Fruit fly (Drosophila melanogaster): ENCODE data around the gene RpL7-like.

The RpL7-like gene

dm6 chr2L:12063035-12063434 lies 6.9 kb downstream of the RpL7-like start, which contains the start of gene Rab3-GAP (continued):
- TF ChIP-seq Doc2 (GFP tag; IDR thresholded peaks at IDR 0.05) (no peak), tgo (GFP tag; IDR thresholded peaks at IDR 0.05) (peak; percentile 38; the same call in 1 of the 3 replicates), Rfx (GFP tag; IDR thresholded peaks at IDR 0.05) (peak; percentile 61), Antp (GFP tag; optimal IDR thresholded peaks at IDR 0.05) (peak; percentile 4), CG14860 (GFP tag; IDR thresholded peaks at IDR 0.05; ENCODE audit: partially characterized antibody) (0 out of 3 replicates have a peak, but pooled peaks have one; percentile 34), CoRest (tag; optimal IDR thresholded peaks at IDR 0.05) (peak; percentile 10), Hsf (GFP tag; optimal IDR thresholded peaks at IDR 0.05) (peak; percentile 28), cas (GFP tag; IDR thresholded peaks at IDR 0.05) (no peak), nmo (GFP tag; optimal IDR thresholded peaks at IDR 0.05) (peak; percentile 51), kah (GFP tag; optimal IDR thresholded peaks at IDR 0.05) (peak; percentile 63), Vsx1 (GFP tag; optimal IDR thresholded peaks at IDR 0.05) (no peak), salm (tag; optimal IDR thresholded peaks at IDR 0.05) (no peak), PHDP (tag; optimal IDR thresholded peaks at IDR 0.05) (peak; percentile 29), Ets97D (GFP tag; optimal IDR thresholded peaks at IDR 0.05) (peak; percentile 11), CG34224 (GFP tag; IDR thresholded peaks at IDR 0.05; ENCODE audit: partially characterized antibody) (peak; percentile 79), Bteb2 (GFP tag; optimal IDR thresholded peaks at IDR 0.05) (peak; percentile 27), CG17328 (GFP tag; IDR thresholded peaks at IDR 0.05) (no peak), Six4 (GFP tag; optimal IDR thresholded peaks at IDR 0.05) (peak; percentile 5), gsb (GFP tag; IDR thresholded peaks at IDR 0.05) (no peak), cato (GFP tag; optimal IDR thresholded peaks at IDR 0.05; ENCODE audit: borderline replicate concordance) (no peak), sug (tag; optimal IDR thresholded peaks at IDR 0.05) (no peak), Med (GFP tag) (peak; percentile 78), CG2712 (tag; optimal IDR thresholded peaks at IDR 0.05) (peak; percentile 64), CG13424 (tag; optimal IDR thresholded peaks at IDR 0.05) (peak; percentile 30), CG17359 (tag; optimal IDR thresholded peaks at IDR 0.05) (peak; percentile 25), sisA (GFP tag; IDR thresholded peaks at IDR 0.05) (no peak), stwl (tag; optimal IDR thresholded peaks at IDR 0.05) (peak; percentile 75), maf-S (GFP tag; optimal IDR thresholded peaks at IDR 0.05) (no peak), CG8290 (GFP tag; optimal IDR thresholded peaks at IDR 0.05) (peak; percentile 26), CG8290 (tag; optimal IDR thresholded peaks at IDR 0.05) (no peak), CG14441 (GFP tag; IDR thresholded peaks at IDR 0.05) (no peak), chn (GFP tag; optimal IDR thresholded peaks at IDR 0.05) (no peak)

- no peak for TF ChIP-seq yki (optimal IDR thresholded peaks at IDR 0.05)
- peak; percentile 12 for TF ChIP-seq Chrac-16 (GFP tag; optimal IDR thresholded peaks at IDR 0.05)
- no peak for TF ChIP-seq Dek (tag; optimal IDR thresholded peaks at IDR 0.05)
- TF ChIP-seq CG15601 (tag; optimal IDR thresholded peaks at IDR 0.05) = peak; percentile 58
- peak; percentile 24 for TF ChIP-seq Hr3 (GFP tag; optimal IDR thresholded peaks at IDR 0.05)
- peak; percentile 69 for TF ChIP-seq nmo (GFP tag; optimal IDR thresholded peaks at IDR 0.05)
- no peak for TF ChIP-seq prd (optimal IDR thresholded peaks at IDR 0.05)
- TF ChIP-seq prd (GFP tag; IDR thresholded peaks at IDR 0.05) = peak; percentile 76; the same call in 2 of the 3 replicates
- TF ChIP-seq cad (GFP tag; optimal IDR thresholded peaks at IDR 0.05) = peak; percentile 53
- TF ChIP-seq CG13424 (tag; optimal IDR thresholded peaks at IDR 0.05) = peak; percentile 44
- TF ChIP-seq Awh (GFP tag; IDR thresholded peaks at IDR 0.05) = no peak
- TF ChIP-seq CG12104 (GFP tag; optimal IDR thresholded peaks at IDR 0.05) = no peak
- peak; percentile 47 for TF ChIP-seq nerfin-1 (tag; optimal IDR thresholded peaks at IDR 0.05)
- TF ChIP-seq CG10979 (tag; optimal IDR thresholded peaks at IDR 0.05) = peak; percentile 82
- no peak for TF ChIP-seq Hey (tag; optimal IDR thresholded peaks at IDR 0.05)
- peak; percentile 30 for TF ChIP-seq CG17359 (tag; optimal IDR thresholded peaks at IDR 0.05)
- peak; percentile 62; the same call in 1 of the 2 replicates for TF ChIP-seq vvl (GFP tag; IDR thresholded peaks at IDR 0.05)
- TF ChIP-seq az2 (GFP tag; optimal IDR thresholded peaks at IDR 0.05) = peak; percentile 32
- TF ChIP-seq NC2α (GFP tag; optimal IDR thresholded peaks at IDR 0.05) = no peak
- no peak for TF ChIP-seq CG12744 (GFP tag; optimal IDR thresholded peaks at IDR 0.05)
- peak; percentile 71 for TF ChIP-seq CG14710 (tag; optimal IDR thresholded peaks at IDR 0.05)
- peak; percentile 71 for TF ChIP-seq CG17829 (tag; optimal IDR thresholded peaks at IDR 0.05)
- no peak for TF ChIP-seq dati (GFP tag; IDR thresholded peaks at IDR 0.05)
Measured at dm6 chr2L:12065683-12066386, 9.7 kb downstream of the RpL7-like start.

All from whole organism, embryonic.